Worm (Caenorhabditis elegans) whole organism, young adult: ENCODE results near the gene Y41D4A.6.

Source experiments
- B0336.3 ChIP-seq: fragments of 200-800 bp; sonication (Bioruptor generic); IDR thresholded peaks from 2 replicates; pipeline ENCODE4 v1.3.6; 2022; ENCODE audit warnings: missing genetic modification characterization, missing compliant biosample characterization
- F49E8.2 ChIP-seq: sonication (generic microtip); optimal IDR thresholded peaks from 3 replicates; lab custom pipeline; 2017; ENCODE audit warnings: missing genetic modification characterization, mild to moderate bottlenecking, missing compliant biosample characterization, antibody characterized with exemption, moderate library complexity; ENCODE audit not compliant: insufficient read depth
- F57C9.4 ChIP-seq: sonication (generic microtip); optimal IDR thresholded peaks from 2 replicates; lab custom pipeline; 2017; ENCODE audit warnings: mild to moderate bottlenecking, missing genetic modification characterization, missing compliant biosample characterization
- K12H6.12 ChIP-seq: fragments of 200-800 bp; sonication (Bioruptor generic); optimal IDR thresholded peaks from 2 replicates; lab custom pipeline; 2018; ENCODE audit warnings: mild to moderate bottlenecking, missing genetic modification characterization, missing compliant biosample characterization
- ZK185.1 ChIP-seq: sonication (generic microtip); optimal IDR thresholded peaks from 2 replicates; lab custom pipeline; 2016; ENCODE audit warnings: mild to moderate bottlenecking, missing genetic modification characterization, missing compliant biosample characterization; ENCODE audit not compliant: poor library complexity, severe bottlenecking
- ama-1 ChIP-seq, 3 experiments: fragments of 150-350 bp in 1 of 3; sonication (generic microtip) in 2 of 3; optimal IDR thresholded peaks; 2 replicates each; lab custom pipeline; 2014 to 2018; ENCODE audit warnings: missing biosample characterization in 2 of 3, missing genetic modification characterization in 2 of 3, missing genetic modification reagents in 2 of 3
- ceh-79 ChIP-seq: sonication (generic microtip); optimal IDR thresholded peaks from 2 replicates; lab custom pipeline; 2017; ENCODE audit warnings: mild to moderate bottlenecking, missing genetic modification characterization, missing compliant biosample characterization
- chd-7 ChIP-seq: sonication (generic microtip); optimal IDR thresholded peaks from 2 replicates; lab custom pipeline; 2016; ENCODE audit warnings: mild to moderate bottlenecking, missing genetic modification characterization, moderate library complexity, missing compliant biosample characterization
- lir-1 ChIP-seq: fragments of 200-800 bp; sonication (Bioruptor generic); conservative IDR thresholded peaks from 2 replicates; pipeline ENCODE4 v1.3.6; 2022; ENCODE audit warnings: missing genetic modification reagents, missing genetic modification characterization, missing compliant biosample characterization
- madf-8 ChIP-seq: fragments of 200-800 bp; sonication (Bioruptor generic); conservative IDR thresholded peaks from 2 replicates; pipeline ENCODE4 v1.3.6; 2022; ENCODE audit warnings: missing genetic modification reagents, missing genetic modification characterization, missing compliant biosample characterization
- snpc-1.1 ChIP-seq: sonication (generic microtip); optimal IDR thresholded peaks from 2 replicates; lab custom pipeline; 2017; ENCODE audit warnings: missing genetic modification characterization, mild to moderate bottlenecking, missing compliant biosample characterization, antibody characterized with exemption, moderate library complexity, missing genotype, missing genetic modification reagents; ENCODE audit not compliant: insufficient read depth
- sptf-2 ChIP-seq: fragments of 200-800 bp; sonication (Bioruptor generic); optimal IDR thresholded peaks from 2 replicates; lab custom pipeline; 2018; ENCODE audit warnings: mild to moderate bottlenecking, missing genetic modification characterization, missing compliant biosample characterization
- unc-62 ChIP-seq: fragments of 150-350 bp; optimal IDR thresholded peaks from 2 replicates; lab custom pipeline; 2014; ENCODE audit warnings: missing biosample characterization, missing genetic modification reagents, missing genetic modification characterization
- zim-3 ChIP-seq: sonication (generic microtip); optimal IDR thresholded peaks from 2 replicates; lab custom pipeline; 2017; ENCODE audit warnings: mild to moderate bottlenecking, missing genetic modification characterization, moderate library complexity, missing compliant biosample characterization

ce11 chrIV:1709695-1710315 lies 35.5 kb downstream of the Y41D4A.6 start, which contains the start of the genes pbs-1 and K08D12.3:
- TF ChIP-seq K12H6.12 (tag; lab: Kevin White, UChicago) (peak; percentile 29), snpc-1.1 (tag; lab: Kevin White, UChicago) (peak; percentile 17), ceh-79 (tag; lab: Kevin White, UChicago) (no peak), madf-8 (GFP tag; lab: Robert Waterston, UW) (0 out of 2 replicates have a peak, but pooled peaks have one; percentile 28), unc-62 (no peak), lir-1 (no peak), ZK185.1 (tag; lab: Kevin White, UChicago) (peak; percentile 14), ama-1 (optimal IDR thresholded peaks at IDR 0.05; lab: Kevin White, UChicago) (no peak), ama-1 (GFP tag; optimal IDR thresholded peaks at IDR 0.05; lab: Kevin White, UChicago) (no peak), F49E8.2 (tag; lab: Kevin White, UChicago) (peak; percentile 63), B0336.3 (GFP tag; lab: Robert Waterston, UW) (no peak; the same call in 1 of the 2 replicates), F57C9.4 (tag; lab: Kevin White, UChicago) (no peak), chd-7 (tag; lab: Kevin White, UChicago) (no peak), zim-3 (tag; lab: Kevin White, UChicago) (no peak), sptf-2 (GFP tag; lab: Kevin White, UChicago) (no peak)
